Worm (Caenorhabditis elegans) whole organism, young adult: Measurements from ENCODE around the gene tin-9.1.

ENCODE experiments used
- ccch-3 ChIP-seq: fragments of 200-800 bp; sonication (Bioruptor generic); optimal IDR thresholded peaks from 2 replicates; lab custom pipeline; 2018; ENCODE audit warnings: mild to moderate bottlenecking, missing genetic modification characterization, missing compliant biosample characterization
- hmg-20 ChIP-seq: fragments of 200-800 bp; sonication (Bioruptor generic); IDR thresholded peaks from 2 replicates; pipeline ENCODE4 v1.3.6; 2022; ENCODE audit warnings: missing genetic modification reagents, missing genetic modification characterization, missing compliant biosample characterization
- nfya-1 ChIP-seq: sonication (generic microtip); optimal IDR thresholded peaks from 2 replicates; lab custom pipeline; 2017; ENCODE audit warnings: antibody characterized with exemption, missing compliant biosample characterization, missing genetic modification characterization, borderline replicate concordance; ENCODE audit not compliant: insufficient read depth
- pha-4 ChIP-seq: fragments of 150-350 bp; sonication (generic microtip); optimal IDR thresholded peaks from 2 replicates; lab custom pipeline; 2014; ENCODE audit warnings: missing biosample characterization, missing genetic modification reagents, missing genetic modification characterization
- snpc-4 ChIP-seq, 5 experiments: fragments of 150-350 bp in 1 of 5; sonication (generic microtip) in 4 of 5; optimal IDR thresholded peaks; 2 replicates each; lab custom pipeline; 2014 to 2018; ENCODE audit warnings: missing genetic modification characterization in 5 of 5, missing biosample characterization in 3 of 5, antibody characterized with exemption in 2 of 5, mild to moderate bottlenecking in 2 of 5, missing compliant biosample characterization in 2 of 5, missing genotype in 2 of 5, moderate library complexity in 2 of 5, missing genetic modification reagents in 1 of 5
- unc-62 ChIP-seq: fragments of 150-350 bp; optimal IDR thresholded peaks from 2 replicates; lab custom pipeline; 2014; ENCODE audit warnings: missing biosample characterization, missing genetic modification reagents, missing genetic modification characterization

DNA sequence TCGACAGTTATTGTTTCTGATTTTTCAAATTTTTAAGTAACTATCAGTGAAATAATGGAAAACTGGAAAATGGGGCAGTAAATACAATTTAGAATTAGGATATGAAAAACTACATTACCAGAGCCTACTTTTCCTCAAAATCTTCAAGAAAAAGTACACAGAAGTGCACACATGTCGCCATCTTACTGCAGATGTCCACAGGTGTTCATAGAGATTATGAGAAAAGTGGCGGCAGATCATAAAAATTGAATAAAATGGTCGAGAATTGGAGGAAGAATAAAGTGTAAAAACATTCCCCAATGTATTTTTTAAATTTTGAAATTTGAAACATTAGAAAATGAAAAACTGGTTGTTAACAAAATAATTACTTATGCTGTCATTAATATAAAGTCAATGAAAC, 46.5 kb downstream of the tin-9.1 start:
- TF ChIP-seq unc-62 (no peak), ccch-3 (GFP tag; lab: Kevin White, UChicago) (no peak), pha-4 (tag; lab: Kevin White, UChicago) (no peak), hmg-20 (GFP tag; lab: Robert Waterston, UW) (no peak), snpc-4 (GFP tag; optimal IDR thresholded peaks at IDR 0.05; lab: Kevin White, UChicago) (no peak), snpc-4 (tag; optimal IDR thresholded peaks at IDR 0.05; lab: Kevin White, UChicago) (no peak), nfya-1 (tag; lab: Kevin White, UChicago) (no peak)
